Fruit fly (Drosophila melanogaster): ENCODE results near the gene CG13992.

CG13992 gene

DNA sequence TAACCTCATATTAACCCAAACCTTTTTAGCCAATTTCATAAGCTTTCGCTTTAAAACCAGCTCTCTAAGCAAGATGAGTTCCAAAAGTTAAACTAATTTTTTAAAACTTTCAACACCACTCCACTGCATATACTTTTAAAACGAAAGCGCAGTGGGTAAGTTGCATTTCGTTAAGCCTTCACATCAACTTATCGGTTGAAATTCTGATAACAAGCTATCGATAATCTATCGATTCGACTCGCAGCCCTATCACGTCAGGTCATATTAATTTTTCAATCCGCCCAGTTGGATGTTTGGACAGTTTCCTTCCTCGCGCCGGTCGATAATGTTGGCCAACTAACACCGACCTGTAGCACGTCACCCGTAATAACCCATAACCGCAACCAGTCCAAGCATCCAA lies 18.5 kb upstream of the CG13992 start, which contains the start of gene ifc (continued):
- peak; percentile 40 for TF ChIP-seq CG18764 (GFP tag; optimal IDR thresholded peaks at IDR 0.05)
- peak; percentile 32 for TF ChIP-seq dmrt11E (tag; optimal IDR thresholded peaks at IDR 0.05)
- peak; percentile 92 for TF ChIP-seq stwl (tag; optimal IDR thresholded peaks at IDR 0.05)
- TF ChIP-seq CG33557 (GFP tag; optimal IDR thresholded peaks at IDR 0.05) = peak; percentile 44
- TF ChIP-seq CG34224 (GFP tag; IDR thresholded peaks at IDR 0.05; ENCODE audit: partially characterized antibody) = no peak
- no peak for TF ChIP-seq salm (tag; optimal IDR thresholded peaks at IDR 0.05)
- TF ChIP-seq CG4328 (GFP tag; optimal IDR thresholded peaks at IDR 0.05) = peak; percentile 24
- TF ChIP-seq repo (GFP tag; optimal IDR thresholded peaks at IDR 0.05) = peak; percentile 14
- TF ChIP-seq CG15514 (GFP tag; optimal IDR thresholded peaks at IDR 0.05) = peak; percentile 85
- peak; percentile 10 for TF ChIP-seq Fer2 (tag; optimal IDR thresholded peaks at IDR 0.05)
- peak in 1 of 2 experiments; percentile 53 for TF ChIP-seq Eip74EF (GFP tag; optimal IDR thresholded peaks at IDR 0.05)
- TF ChIP-seq CG4424 (GFP tag; optimal IDR thresholded peaks at IDR 0.05) = peak; percentile 51
- TF ChIP-seq Med (GFP tag) = peak; percentile 94
- TF ChIP-seq tap (tag; optimal IDR thresholded peaks at IDR 0.05) = peak; percentile 38
- TF ChIP-seq chn (GFP tag; optimal IDR thresholded peaks at IDR 0.05) = peak; percentile 54
- no peak for TF ChIP-seq twi (tag; optimal IDR thresholded peaks at IDR 0.05)
- peak; percentile 39 for TF ChIP-seq CG12744 (GFP tag; optimal IDR thresholded peaks at IDR 0.05)
- no peak for TF ChIP-seq BtbVII (GFP tag; optimal IDR thresholded peaks at IDR 0.05)
- TF ChIP-seq CG34376 (GFP tag; optimal IDR thresholded peaks at IDR 0.05) = peak; percentile 33
- no peak for TF ChIP-seq CG6813 (GFP tag; optimal IDR thresholded peaks at IDR 0.05)
- peak; percentile 20 for TF ChIP-seq CTCF (GFP tag; optimal IDR thresholded peaks at IDR 0.05)
- TF ChIP-seq rib (GFP tag; IDR thresholded peaks at IDR 0.05) = no peak
- peak; percentile 87 for TF ChIP-seq oc (tag; optimal IDR thresholded peaks at IDR 0.05)
- TF ChIP-seq pzg (GFP tag; optimal IDR thresholded peaks at IDR 0.05) = peak; percentile 96
- TF ChIP-seq sd (tag; optimal IDR thresholded peaks at IDR 0.05) = peak; percentile 55
- TF ChIP-seq pho (GFP tag; optimal IDR thresholded peaks at IDR 0.05) = peak; percentile 35
- TF ChIP-seq CG17912 (GFP tag; optimal IDR thresholded peaks at IDR 0.05) = no peak
- TF ChIP-seq CG3163 (GFP tag; optimal IDR thresholded peaks at IDR 0.05) = peak; percentile 51
- peak; percentile 51; the same call in 3 of the 4 replicates for TF ChIP-seq Gug (GFP tag; IDR thresholded peaks at IDR 0.05)
- no peak for TF ChIP-seq dmrt99B (tag; optimal IDR thresholded peaks at IDR 0.05)
- TF ChIP-seq vfl (GFP tag; optimal IDR thresholded peaks at IDR 0.05) = peak; percentile 62
- peak; percentile 31 for TF ChIP-seq CG4854 (GFP tag; optimal IDR thresholded peaks at IDR 0.05)
- TF ChIP-seq D19A (tag; optimal IDR thresholded peaks at IDR 0.05) = peak; percentile 34
- TF ChIP-seq CG9876 (GFP tag; optimal IDR thresholded peaks at IDR 0.05) = peak; percentile 63
- peak; percentile 10 for TF ChIP-seq CG18011 (GFP tag; optimal IDR thresholded peaks at IDR 0.05)
- TF ChIP-seq CG10209 (GFP tag; optimal IDR thresholded peaks at IDR 0.05) = peak; percentile 20
- peak; percentile 87 for TF ChIP-seq bcd (GFP tag; optimal IDR thresholded peaks at IDR 0.05)
- no peak for TF ChIP-seq sens-2 (GFP tag; IDR thresholded peaks at IDR 0.05)
- TF ChIP-seq CG30020 (tag; optimal IDR thresholded peaks at IDR 0.05) = peak; percentile 96
- peak; percentile 50 for TF ChIP-seq CG3281 (GFP tag; optimal IDR thresholded peaks at IDR 0.05)
- TF ChIP-seq ham (GFP tag; IDR thresholded peaks at IDR 0.05) = no peak
- TF ChIP-seq E2f2 (GFP tag; IDR thresholded peaks at IDR 0.05) = no peak
- peak; percentile 78 for TF ChIP-seq zfh2 (GFP tag; optimal IDR thresholded peaks at IDR 0.05)
- TF ChIP-seq CG9797 (GFP tag; optimal IDR thresholded peaks at IDR 0.05) = peak; percentile 94
- TF ChIP-seq trh (GFP tag; optimal IDR thresholded peaks at IDR 0.05) = peak; percentile 4
- 0 out of 2 replicates have a peak, but pooled peaks have one; percentile 13 for TF ChIP-seq CG6272 (GFP tag; IDR thresholded peaks at IDR 0.05)
- peak; percentile 31 for TF ChIP-seq HHEX (GFP tag; optimal IDR thresholded peaks at IDR 0.05)
- TF ChIP-seq Lhr (GFP tag; optimal IDR thresholded peaks at IDR 0.05) = peak; percentile 93
- TF ChIP-seq CG10979 (tag; optimal IDR thresholded peaks at IDR 0.05) = peak; percentile 36
- no peak for TF ChIP-seq fd64A (GFP tag; optimal IDR thresholded peaks at IDR 0.05)
- peak; percentile 30 for TF ChIP-seq Mes4 (GFP tag; optimal IDR thresholded peaks at IDR 0.05)
